Fruit fly (Drosophila melanogaster): ENCODE measurements around the gene CG9519.

Gene CG9519

dm6 chrX:14839739-14840347, 16.3 kb downstream of the CG9519 start (continued):
- TF ChIP-seq sc (optimal IDR thresholded peaks at IDR 0.05): no peak
- no peak for TF ChIP-seq sc (GFP tag; optimal IDR thresholded peaks at IDR 0.05)
- TF ChIP-seq insv (GFP tag; optimal IDR thresholded peaks at IDR 0.05): peak; percentile 83 to 94
- peak; percentile 47 for TF ChIP-seq CG4282 (GFP tag; optimal IDR thresholded peaks at IDR 0.05)
- TF ChIP-seq pan (optimal IDR thresholded peaks at IDR 0.05): no peak
- peak in 1 of 2 experiments; percentile 68 for TF ChIP-seq pan (GFP tag; optimal IDR thresholded peaks at IDR 0.05 in 1 of 2, IDR thresholded peaks at IDR 0.05 in 1 of 2)
- peak; percentile 44 for TF ChIP-seq PHDP (tag; optimal IDR thresholded peaks at IDR 0.05)
- TF ChIP-seq tna (GFP tag; IDR thresholded peaks at IDR 0.05; ENCODE audit: partially characterized antibody): no peak
- peak; percentile 15 for TF ChIP-seq az2 (GFP tag; optimal IDR thresholded peaks at IDR 0.05)
- no peak for TF ChIP-seq Poxn (GFP tag; IDR thresholded peaks at IDR 0.05)
- no peak for TF ChIP-seq bbx (GFP tag; IDR thresholded peaks at IDR 0.05; ENCODE audit: partially characterized antibody)
- no peak for TF ChIP-seq CG3065 (GFP tag; optimal IDR thresholded peaks at IDR 0.05)
- no peak for TF ChIP-seq Spps (tag; optimal IDR thresholded peaks at IDR 0.05)
- TF ChIP-seq tx (GFP tag; optimal IDR thresholded peaks at IDR 0.05): no peak
- TF ChIP-seq CG11696 (GFP tag; IDR thresholded peaks at IDR 0.05): no peak
- peak; percentile 71 for TF ChIP-seq CG9932 (GFP tag; IDR thresholded peaks at IDR 0.05)
- TF ChIP-seq Oaz (GFP tag; IDR thresholded peaks at IDR 0.05): 0 out of 2 replicates have a peak, but pooled peaks have one; percentile 40
- no peak for TF ChIP-seq D19A (tag; optimal IDR thresholded peaks at IDR 0.05)
- TF ChIP-seq Lhr (GFP tag; optimal IDR thresholded peaks at IDR 0.05): no peak
- no peak for TF ChIP-seq CG4854 (GFP tag; optimal IDR thresholded peaks at IDR 0.05)
- no peak for TF ChIP-seq CG1233 (GFP tag; optimal IDR thresholded peaks at IDR 0.05)
- TF ChIP-seq maf-S (GFP tag; optimal IDR thresholded peaks at IDR 0.05): peak; percentile 30
- no peak for TF ChIP-seq Nf-YC (tag; optimal IDR thresholded peaks at IDR 0.05)
- no peak for TF ChIP-seq ftz-f1 (GFP tag; optimal IDR thresholded peaks at IDR 0.05)
- no peak for TF ChIP-seq CG8478 (optimal IDR thresholded peaks at IDR 0.05)
- TF ChIP-seq Myb (GFP tag; optimal IDR thresholded peaks at IDR 0.05): peak; percentile 48
- peak in 1 of 2 experiments; percentile 83 for TF ChIP-seq Trl (optimal IDR thresholded peaks at IDR 0.05)
- TF ChIP-seq Trl (GFP tag; optimal IDR thresholded peaks at IDR 0.05): peak; percentile 65
- TF ChIP-seq ttk (GFP tag; IDR thresholded peaks at IDR 0.05): peak; percentile 60; the same call in 1 of the 2 replicates
- peak; percentile 61 for TF ChIP-seq CG1832 (GFP tag; optimal IDR thresholded peaks at IDR 0.05)
- TF ChIP-seq CG14441 (GFP tag; IDR thresholded peaks at IDR 0.05): peak; percentile 52
- TF ChIP-seq vfl (GFP tag; optimal IDR thresholded peaks at IDR 0.05): no peak
- TF ChIP-seq lilli (GFP tag; optimal IDR thresholded peaks at IDR 0.05): peak; percentile 59
- no peak for TF ChIP-seq CG10462 (GFP tag; optimal IDR thresholded peaks at IDR 0.05)
- peak; percentile 67 for TF ChIP-seq row (GFP tag; IDR thresholded peaks at IDR 0.05)
- no peak for TF ChIP-seq CG34224 (GFP tag; IDR thresholded peaks at IDR 0.05; ENCODE audit: partially characterized antibody)
- TF ChIP-seq lola (GFP tag; optimal IDR thresholded peaks at IDR 0.05): no peak
- TF ChIP-seq Sox102F (GFP tag; optimal IDR thresholded peaks at IDR 0.05): peak; percentile 43
- TF ChIP-seq lbe (GFP tag; optimal IDR thresholded peaks at IDR 0.05): no peak
- TF ChIP-seq bsh (GFP tag; optimal IDR thresholded peaks at IDR 0.05): peak in 1 of 2 experiments; percentile 12
- no peak for TF ChIP-seq br (optimal IDR thresholded peaks at IDR 0.05)
- TF ChIP-seq CG12236 (GFP tag; optimal IDR thresholded peaks at IDR 0.05): no peak
- TF ChIP-seq CG4424 (GFP tag; optimal IDR thresholded peaks at IDR 0.05): no peak
- no peak for TF ChIP-seq NC2α (GFP tag; optimal IDR thresholded peaks at IDR 0.05)
- no peak for TF ChIP-seq Opbp (GFP tag; IDR thresholded peaks at IDR 0.05; ENCODE audit: partially characterized antibody)
- no peak for TF ChIP-seq CG18011 (GFP tag; optimal IDR thresholded peaks at IDR 0.05)
- peak; percentile 89 for TF ChIP-seq CG10959 (GFP tag; IDR thresholded peaks at IDR 0.05)
- TF ChIP-seq CG2875 (GFP tag; optimal IDR thresholded peaks at IDR 0.05): no peak
- peak; percentile 32 for TF ChIP-seq gcm (GFP tag; optimal IDR thresholded peaks at IDR 0.05)
- no peak for TF ChIP-seq Ssrp (tag; optimal IDR thresholded peaks at IDR 0.05)
- TF ChIP-seq CG12104 (GFP tag; optimal IDR thresholded peaks at IDR 0.05): no peak

Data from whole organism, embryonic.